Worm (Caenorhabditis elegans) whole organism, early embryonic: ENCODE results near the gene R11D1.1.

Source experiments
- B0310.2 ChIP-seq: sonication (generic microtip); optimal IDR thresholded peaks from 2 replicates; lab custom pipeline; 2016; ENCODE audit warnings: mild to moderate bottlenecking, missing genetic modification characterization, missing compliant biosample characterization
- F13C5.2 ChIP-seq: sonication (generic microtip); optimal IDR thresholded peaks from 2 replicates; lab custom pipeline; 2017; ENCODE audit warnings: mild to moderate bottlenecking, missing genetic modification characterization, inconsistent platforms, missing compliant biosample characterization
- aly-1 ChIP-seq: sonication (generic microtip); optimal IDR thresholded peaks from 2 replicates; lab custom pipeline; 2016; ENCODE audit warnings: missing genetic modification characterization, missing compliant biosample characterization
- ama-1 ChIP-seq: fragments of 150-350 bp; optimal IDR thresholded peaks from 2 replicates; lab custom pipeline; 2014
- ceh-13 ChIP-seq: fragments of 200-800 bp; sonication (Bioruptor generic); optimal IDR thresholded peaks from 2 replicates; lab custom pipeline; 2018; ENCODE audit warnings: mild to moderate bottlenecking, missing genetic modification characterization, missing compliant biosample characterization
- ceh-36 ChIP-seq: sonication (generic microtip); optimal IDR thresholded peaks from 2 replicates; lab custom pipeline; 2016; ENCODE audit warnings: missing genetic modification characterization, inconsistent platforms, missing compliant biosample characterization
- ets-7 ChIP-seq: sonication (generic microtip); optimal IDR thresholded peaks from 2 replicates; lab custom pipeline; 2016; ENCODE audit warnings: missing genotype, missing genetic modification characterization, missing compliant biosample characterization
- flt-1 ChIP-seq: fragments of 200-800 bp; sonication (Bioruptor generic); IDR thresholded peaks from 2 replicates; pipeline ENCODE4 v1.3.6; 2022; ENCODE audit warnings: missing genetic modification characterization, missing compliant biosample characterization
- hmbx-1 ChIP-seq: sonication (generic microtip); optimal IDR thresholded peaks from 2 replicates; lab custom pipeline; 2016; ENCODE audit warnings: mild to moderate bottlenecking, missing genetic modification characterization, missing compliant biosample characterization
- hmg-4 ChIP-seq: fragments of 200-800 bp; sonication (Bioruptor generic); optimal IDR thresholded peaks from 2 replicates; lab custom pipeline; 2018; ENCODE audit warnings: mild to moderate bottlenecking, missing genetic modification characterization, missing compliant biosample characterization
- hnd-1 ChIP-seq: sonication (generic microtip); optimal IDR thresholded peaks from 2 replicates; lab custom pipeline; 2016; ENCODE audit warnings: missing genetic modification characterization, missing compliant biosample characterization
- pes-1 ChIP-seq: fragments of 200-800 bp; sonication (Bioruptor generic); IDR thresholded peaks from 2 replicates; pipeline ENCODE4 v1.3.6; 2022; ENCODE audit warnings: missing genetic modification reagents, missing genetic modification characterization, missing compliant biosample characterization
- scrt-1 ChIP-seq: fragments of 200-800 bp; sonication (Bioruptor generic); IDR thresholded peaks from 2 replicates; pipeline ENCODE4 v1.3.6; 2022; ENCODE audit warnings: missing genetic modification characterization, missing compliant biosample characterization
- sea-1 ChIP-seq: fragments of 200-800 bp; sonication (Bioruptor generic); conservative IDR thresholded peaks from 2 replicates; pipeline ENCODE4 v1.3.6; 2022; ENCODE audit warnings: missing genetic modification characterization, missing compliant biosample characterization
- tbx-11 ChIP-seq: fragments of 200-800 bp; sonication (Bioruptor generic); IDR thresholded peaks from 2 replicates; pipeline ENCODE4 v1.3.6; 2022; ENCODE audit warnings: missing genetic modification characterization, missing compliant biosample characterization
- tbx-37 ChIP-seq: fragments of 200-800 bp; sonication (Bioruptor generic); conservative IDR thresholded peaks from 2 replicates; pipeline ENCODE4 v1.3.6; 2022; ENCODE audit warnings: missing genetic modification reagents, missing genetic modification characterization, missing compliant biosample characterization
- tra-4 ChIP-seq: sonication (generic microtip); optimal IDR thresholded peaks from 2 replicates; lab custom pipeline; 2017; ENCODE audit warnings: missing genetic modification characterization, missing compliant biosample characterization

R11D1.1 gene

DNA sequence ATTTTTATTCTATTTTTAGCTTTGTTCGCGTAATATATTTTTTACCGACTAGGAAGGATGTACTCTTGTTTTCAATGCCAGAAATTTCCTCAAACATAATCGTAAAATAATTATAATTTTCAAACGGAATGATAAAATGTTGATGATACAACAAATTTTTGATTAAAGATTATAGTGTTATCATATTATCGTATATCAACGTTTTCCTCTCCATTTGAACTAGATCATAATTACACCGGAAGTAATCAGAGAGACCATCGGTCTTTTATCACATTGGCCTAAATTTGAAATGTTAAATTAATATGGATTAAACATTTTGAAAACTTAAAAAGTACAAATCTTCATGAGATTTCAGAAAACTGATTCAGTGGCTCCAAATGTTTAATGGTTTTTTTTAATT is 28.6 kb downstream of the R11D1.1 start:
- TF ChIP-seq tbx-11 (GFP tag; lab: Robert Waterston, UW) = no peak
- no peak for TF ChIP-seq pes-1 (GFP tag; lab: Robert Waterston, UW)

DNA sequence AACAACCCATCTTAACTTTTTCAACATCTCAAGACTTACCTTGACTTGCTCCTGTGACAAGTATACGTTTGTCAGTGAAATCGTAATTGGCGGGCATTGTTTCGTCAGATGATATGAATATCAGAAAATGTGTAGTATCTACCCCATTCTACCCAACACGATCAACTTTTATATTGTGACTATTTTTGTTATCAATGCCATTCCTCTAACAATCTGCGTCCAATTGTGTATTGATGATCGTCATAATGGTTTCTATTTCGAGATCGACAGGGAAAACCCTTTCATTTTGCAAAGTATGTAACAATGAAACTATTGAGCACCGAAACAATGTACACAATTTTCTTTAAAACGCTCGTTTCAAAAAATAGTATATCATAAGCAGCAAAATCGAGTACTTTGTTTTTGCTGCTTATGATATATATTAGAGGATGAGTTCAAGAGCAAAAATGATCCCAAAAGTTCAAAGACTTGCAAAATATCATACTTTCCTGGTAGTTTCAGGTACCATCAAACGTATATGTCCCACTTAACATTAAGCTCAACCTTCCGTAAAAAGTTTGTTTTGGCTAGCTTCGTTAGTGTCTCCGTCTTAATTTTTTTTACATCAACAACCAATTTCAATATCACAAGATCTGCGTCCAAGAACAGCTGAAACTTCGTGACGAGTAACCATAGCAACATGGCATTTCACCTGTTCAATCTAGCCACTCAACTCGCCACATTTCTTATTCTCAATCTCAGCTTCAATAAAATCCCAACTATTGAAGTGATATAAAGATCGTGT is 29.5 kb downstream of the R11D1.1 start, which contains the start of the genes dhs-21 and xbx-9:
dhs-21 (minus strand) TSS at position 181 of the 784 bp plus-strand sequence.
xbx-9 (plus strand) TSS at position 734 of the 784 bp plus-strand sequence.
- TF ChIP-seq aly-1 (tag; lab: Kevin White, UChicago) (no peak), tra-4 (tag; lab: Kevin White, UChicago) (no peak), tbx-11 (GFP tag; lab: Robert Waterston, UW) (no peak), scrt-1 (GFP tag; lab: Robert Waterston, UW) (no peak), ceh-36 (tag; lab: Kevin White, UChicago) (no peak), flt-1 (GFP tag; lab: Robert Waterston, UW) (no peak)

DNA sequence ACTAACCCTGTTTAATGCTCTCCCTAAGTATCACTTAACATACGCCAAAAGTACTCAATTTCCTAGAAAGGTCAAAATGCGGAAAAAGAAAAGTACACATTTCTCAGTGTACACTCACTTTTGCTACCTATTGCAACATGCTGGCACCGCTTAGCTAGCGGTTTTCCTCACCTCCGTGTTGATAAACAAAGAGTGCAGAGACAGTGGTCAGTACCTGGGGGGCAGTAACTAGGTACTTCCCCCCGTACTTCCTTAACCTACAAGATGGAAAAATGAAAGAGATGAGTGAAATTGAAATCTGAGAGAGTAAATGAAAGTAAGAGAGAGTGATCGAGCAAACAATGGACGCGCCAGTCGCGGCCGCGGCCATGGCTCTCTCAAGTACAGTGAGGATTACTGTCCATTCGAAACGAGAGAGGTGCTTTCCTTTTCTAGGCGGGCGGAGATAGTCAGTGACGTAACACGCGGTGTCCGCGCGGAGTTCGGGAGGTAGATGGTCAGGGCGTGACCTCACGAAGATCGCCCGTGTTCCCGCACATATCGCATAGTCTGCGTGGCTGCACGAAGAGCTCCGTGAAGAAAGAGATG is 32.1 kb downstream of the R11D1.1 start, which contains the start of gene cky-1:
cky-1 (plus strand) TSS at position 538 of the 588 bp plus-strand sequence.
- TF ChIP-seq tbx-11 (GFP tag; lab: Robert Waterston, UW) (no peak), ceh-36 (tag; lab: Kevin White, UChicago) (no peak), flt-1 (GFP tag; lab: Robert Waterston, UW) (no peak), ama-1 (no peak), tbx-37 (GFP tag; lab: Robert Waterston, UW) (no peak), pes-1 (GFP tag; lab: Robert Waterston, UW) (no peak), scrt-1 (GFP tag; lab: Robert Waterston, UW) (no peak), tra-4 (tag; lab: Kevin White, UChicago) (no peak), ceh-13 (GFP tag; lab: Kevin White, UChicago) (no peak), aly-1 (tag; lab: Kevin White, UChicago) (no peak), sea-1 (no peak), B0310.2 (tag; lab: Kevin White, UChicago) (no peak), F13C5.2 (tag; lab: Kevin White, UChicago) (no peak), hnd-1 (no peak), hmbx-1 (tag; lab: Kevin White, UChicago) (no peak), ets-7 (tag; lab: Kevin White, UChicago) (no peak), hmg-4 (GFP tag; lab: Kevin White, UChicago) (no peak)

DNA sequence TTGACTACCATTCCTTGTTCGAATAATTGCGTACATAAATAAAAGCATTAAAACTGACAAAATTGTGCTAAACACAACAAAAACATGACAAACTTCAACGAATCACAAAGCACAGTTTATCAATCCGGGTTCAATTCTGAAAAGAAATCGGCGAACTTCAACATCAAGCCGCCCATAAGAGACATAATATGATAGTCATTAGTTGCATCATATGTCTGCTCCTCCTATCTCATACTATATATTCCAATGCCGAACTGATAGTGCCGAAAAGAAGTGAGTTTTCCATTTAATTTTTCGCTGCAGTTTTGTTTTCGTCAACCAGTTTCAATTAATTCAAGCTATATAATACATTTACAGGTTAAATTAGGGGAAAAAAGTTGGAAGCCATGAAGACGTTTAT is 37.5 kb downstream of the R11D1.1 start, which contains the start of gene hrg-7:
hrg-7 (plus strand) TSS at position 358 of the 400 bp plus-strand sequence.
- no peak for TF ChIP-seq scrt-1 (GFP tag; lab: Robert Waterston, UW)
- TF ChIP-seq hnd-1 = no peak
- TF ChIP-seq flt-1 (GFP tag; lab: Robert Waterston, UW) = no peak
- no peak for TF ChIP-seq tra-4 (tag; lab: Kevin White, UChicago)
- TF ChIP-seq tbx-37 (GFP tag; lab: Robert Waterston, UW) = no peak
- no peak for TF ChIP-seq B0310.2 (tag; lab: Kevin White, UChicago)
- TF ChIP-seq tbx-11 (GFP tag; lab: Robert Waterston, UW) = no peak
- no peak for TF ChIP-seq aly-1 (tag; lab: Kevin White, UChicago)
- no peak for TF ChIP-seq ceh-36 (tag; lab: Kevin White, UChicago)
- no peak for TF ChIP-seq sea-1
- TF ChIP-seq ets-7 (tag; lab: Kevin White, UChicago) = no peak
- TF ChIP-seq F13C5.2 (tag; lab: Kevin White, UChicago) = no peak
- TF ChIP-seq ama-1 = no peak
- no peak for TF ChIP-seq hmg-4 (GFP tag; lab: Kevin White, UChicago)
- no peak for TF ChIP-seq hmbx-1 (tag; lab: Kevin White, UChicago)
- no peak for TF ChIP-seq ceh-13 (GFP tag; lab: Kevin White, UChicago)
- no peak for TF ChIP-seq pes-1 (GFP tag; lab: Robert Waterston, UW)

DNA sequence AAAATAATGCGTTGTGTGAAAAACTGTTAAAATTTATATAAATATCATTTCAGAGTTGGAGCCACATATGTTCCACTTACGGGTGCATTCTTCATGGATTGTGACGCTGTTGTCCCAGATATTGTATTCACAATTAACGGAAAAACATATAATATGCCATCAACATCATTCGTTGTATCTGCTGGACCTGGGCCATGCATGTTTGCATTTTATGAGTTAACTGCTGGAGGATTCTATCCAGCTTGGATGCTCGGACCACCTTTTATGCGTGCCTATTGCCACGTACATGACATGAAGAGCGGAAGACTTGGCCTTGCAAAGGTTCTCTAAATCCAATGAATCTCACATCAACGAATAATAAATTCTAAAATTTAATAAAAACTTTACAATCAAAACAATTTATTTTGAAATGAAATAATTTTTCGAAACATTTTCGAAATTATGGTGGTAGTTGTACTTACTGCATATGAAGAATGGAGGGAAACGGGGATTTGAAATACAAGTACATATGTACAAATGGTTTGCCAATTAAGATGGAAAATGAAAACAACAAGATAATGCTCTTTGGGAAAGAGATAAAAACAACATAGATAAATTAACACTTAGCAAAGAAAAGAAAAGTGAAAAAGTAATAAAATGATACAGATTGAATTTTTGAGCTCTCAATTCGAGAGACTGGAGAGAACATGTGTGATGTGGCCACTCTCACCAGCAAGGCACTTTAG is 39.8 kb downstream of the R11D1.1 start:
- TF ChIP-seq hnd-1 (no peak), hmg-4 (GFP tag; lab: Kevin White, UChicago) (no peak), tbx-37 (GFP tag; lab: Robert Waterston, UW) (no peak), aly-1 (tag; lab: Kevin White, UChicago) (no peak), ceh-36 (tag; lab: Kevin White, UChicago) (no peak), F13C5.2 (tag; lab: Kevin White, UChicago) (no peak), sea-1 (no peak), flt-1 (GFP tag; lab: Robert Waterston, UW) (no peak), hmbx-1 (tag; lab: Kevin White, UChicago) (no peak), B0310.2 (tag; lab: Kevin White, UChicago) (no peak), ama-1 (no peak), ets-7 (tag; lab: Kevin White, UChicago) (no peak), scrt-1 (GFP tag; lab: Robert Waterston, UW) (no peak), ceh-13 (GFP tag; lab: Kevin White, UChicago) (no peak), tra-4 (tag; lab: Kevin White, UChicago) (no peak), tbx-11 (GFP tag; lab: Robert Waterston, UW) (no peak), pes-1 (GFP tag; lab: Robert Waterston, UW) (no peak)

DNA sequence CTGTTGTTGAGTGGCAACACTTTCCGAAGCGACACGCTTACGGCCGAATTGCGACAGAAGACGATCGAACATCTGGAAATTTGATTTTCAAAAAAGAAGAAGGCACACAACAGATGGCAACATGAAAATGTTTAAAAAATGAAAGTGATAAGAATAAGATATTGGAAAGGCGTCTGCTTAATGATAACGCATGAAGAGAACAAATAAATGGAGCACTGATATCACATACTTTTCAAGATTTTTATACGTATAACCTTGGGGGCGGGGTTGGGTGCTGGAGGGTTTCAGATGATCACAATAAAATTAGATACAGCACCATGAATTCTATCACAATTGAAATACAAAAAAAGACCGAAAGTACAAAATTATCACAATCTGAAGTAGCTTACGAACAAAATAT is 40.8 kb downstream of the R11D1.1 start, which contains the start of gene C15C8.7:
C15C8.7 (minus strand) TSS at position 72 of the 400 bp plus-strand sequence.
- TF ChIP-seq ama-1 (no peak), tbx-11 (GFP tag; lab: Robert Waterston, UW) (no peak), ceh-13 (GFP tag; lab: Kevin White, UChicago) (no peak), hnd-1 (no peak), hmbx-1 (tag; lab: Kevin White, UChicago) (no peak), sea-1 (no peak), flt-1 (GFP tag; lab: Robert Waterston, UW) (no peak), scrt-1 (GFP tag; lab: Robert Waterston, UW) (no peak), F13C5.2 (tag; lab: Kevin White, UChicago) (no peak), tra-4 (tag; lab: Kevin White, UChicago) (no peak), tbx-37 (GFP tag; lab: Robert Waterston, UW) (no peak), hmg-4 (GFP tag; lab: Kevin White, UChicago) (no peak), aly-1 (tag; lab: Kevin White, UChicago) (no peak), B0310.2 (tag; lab: Kevin White, UChicago) (no peak), pes-1 (GFP tag; lab: Robert Waterston, UW) (no peak), ceh-36 (tag; lab: Kevin White, UChicago) (no peak), ets-7 (tag; lab: Kevin White, UChicago) (no peak)
